Worm (Caenorhabditis elegans): ENCODE measurements around the gene F13E9.5.

DNA sequence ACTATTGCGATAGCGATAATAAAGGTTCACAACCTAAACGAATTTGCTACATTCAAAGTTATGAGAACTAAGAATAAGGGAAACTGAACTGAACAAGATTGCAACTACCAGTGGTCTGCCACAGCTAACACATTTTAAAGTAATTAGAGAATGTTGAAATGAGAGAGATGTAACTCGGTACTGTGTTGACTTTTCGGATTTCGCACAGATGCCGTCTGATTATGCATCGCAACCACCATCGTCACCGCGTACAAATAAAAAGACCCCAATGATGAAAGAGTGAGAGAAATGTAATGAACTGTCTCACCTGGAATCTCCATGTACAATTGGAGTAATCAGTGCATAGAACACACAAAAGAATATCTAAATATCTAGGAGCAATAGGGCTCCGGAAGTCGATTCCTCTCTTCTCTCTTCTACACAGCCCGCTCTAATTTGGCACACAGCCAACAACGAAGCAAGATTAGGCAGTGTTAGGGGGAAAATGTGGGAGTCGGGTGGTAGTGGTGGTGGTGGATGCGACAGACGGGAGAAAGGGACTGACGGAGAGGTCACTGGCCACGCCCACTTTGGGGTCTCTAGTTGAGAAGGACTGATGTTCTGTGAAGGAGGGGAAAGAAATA is 15.4 kb downstream of the F13E9.5 start, which contains the start of gene F13E9.11:
- TF ChIP-seq pha-2 (tag; optimal IDR thresholded peaks at IDR 0.05) = no peak
- no peak for TF ChIP-seq elt-2 (tag; optimal IDR thresholded peaks at IDR 0.05)
- TF ChIP-seq nhr-232 (tag; optimal IDR thresholded peaks at IDR 0.05) = no peak
- no peak for TF ChIP-seq pros-1 (tag; optimal IDR thresholded peaks at IDR 0.05)

All from whole organism, late embryonic.